Fruit fly (Drosophila melanogaster): ENCODE results near the gene Eig71Eb.
A peak's percentile ranks its signal among the peaks of the same experiment; 100 is the strongest.

Eig71Eb gene

dm6 chr3L:15625676-15626414 lies 23.9 kb upstream of the Eig71Eb start (continued):
- TF ChIP-seq kay (GFP tag; optimal IDR thresholded peaks at IDR 0.05) = peak; percentile 59
- TF ChIP-seq h (optimal IDR thresholded peaks at IDR 0.05) = no peak
- TF ChIP-seq YL-1 (GFP tag; optimal IDR thresholded peaks at IDR 0.05) = peak; percentile 66
- no peak for TF ChIP-seq Gsc (GFP tag; IDR thresholded peaks at IDR 0.05)
- TF ChIP-seq BEAF-32 (GFP tag; optimal IDR thresholded peaks at IDR 0.05) = no peak
- peak; percentile 78 for TF ChIP-seq scrt (GFP tag; optimal IDR thresholded peaks at IDR 0.05)
- no peak for TF ChIP-seq ato (GFP tag; IDR thresholded peaks at IDR 0.05; ENCODE audit: partially characterized antibody)
- peak; percentile 20 for TF ChIP-seq pzg (GFP tag; optimal IDR thresholded peaks at IDR 0.05)
- peak; percentile 16 for TF ChIP-seq gro (GFP tag; optimal IDR thresholded peaks at IDR 0.05)
- no peak for TF ChIP-seq Optix (GFP tag; IDR thresholded peaks at IDR 0.05)
- no peak; the same call in 1 of the 2 replicates for TF ChIP-seq klu (GFP tag; IDR thresholded peaks at IDR 0.05)
- peak; percentile 12 for TF ChIP-seq CG33213 (GFP tag; optimal IDR thresholded peaks at IDR 0.05)
- peak; percentile 63 for TF ChIP-seq Nf-YA (GFP tag; IDR thresholded peaks at IDR 0.05)
- peak; percentile 80 for TF ChIP-seq Nf-YB (GFP tag; optimal IDR thresholded peaks at IDR 0.05)
- TF ChIP-seq CG14441 (GFP tag; IDR thresholded peaks at IDR 0.05) = peak; percentile 86
- peak; percentile 33 for TF ChIP-seq jumu (GFP tag; optimal IDR thresholded peaks at IDR 0.05)
- TF ChIP-seq ssp (GFP tag; IDR thresholded peaks at IDR 0.05) = peak; percentile 79
- peak; percentile 88 for TF ChIP-seq Xbp1 (GFP tag; optimal IDR thresholded peaks at IDR 0.05)
- TF ChIP-seq D (optimal IDR thresholded peaks at IDR 0.05) = no peak
- peak; percentile 92 for TF ChIP-seq D (GFP tag; optimal IDR thresholded peaks at IDR 0.05)
- TF ChIP-seq CG11456 (GFP tag; IDR thresholded peaks at IDR 0.05) = no peak; the same call in 2 of the 3 replicates
- no peak for TF ChIP-seq CG34224 (GFP tag; IDR thresholded peaks at IDR 0.05; ENCODE audit: partially characterized antibody)
- TF ChIP-seq CG7271 (tag; optimal IDR thresholded peaks at IDR 0.05) = peak; percentile 20
- TF ChIP-seq nerfin-2 (GFP tag; IDR thresholded peaks at IDR 0.05; ENCODE audit: partially characterized antibody) = no peak
- TF ChIP-seq chm (GFP tag; IDR thresholded peaks at IDR 0.05) = 0 out of 2 replicates have a peak, but pooled peaks have one; percentile 8
- peak; percentile 52; the same call in 1 of the 2 replicates for TF ChIP-seq danr (GFP tag; IDR thresholded peaks at IDR 0.05)
- TF ChIP-seq CG17829 (tag; optimal IDR thresholded peaks at IDR 0.05) = peak; percentile 91
- peak; percentile 81 for TF ChIP-seq CG10654 (GFP tag; optimal IDR thresholded peaks at IDR 0.05)
- peak; percentile 76 for TF ChIP-seq CG18476 (GFP tag; optimal IDR thresholded peaks at IDR 0.05)
- TF ChIP-seq Max (GFP tag; optimal IDR thresholded peaks at IDR 0.05) = peak; percentile 73
- peak; percentile 5 for TF ChIP-seq yki (optimal IDR thresholded peaks at IDR 0.05)
- TF ChIP-seq en (GFP tag; optimal IDR thresholded peaks at IDR 0.05) = no peak
- peak; percentile 88 for TF ChIP-seq CG1602 (GFP tag; optimal IDR thresholded peaks at IDR 0.05)
- no peak for TF ChIP-seq luna (GFP tag; optimal IDR thresholded peaks at IDR 0.05)
- TF ChIP-seq CG6254 (GFP tag; optimal IDR thresholded peaks at IDR 0.05) = peak; percentile 87
- TF ChIP-seq lov (optimal IDR thresholded peaks at IDR 0.05) = no peak
- 0 out of 3 replicates have a peak, but pooled peaks have one; percentile 19 for TF ChIP-seq lov (GFP tag; IDR thresholded peaks at IDR 0.05)
- TF ChIP-seq CG3847 (GFP tag; IDR thresholded peaks at IDR 0.05) = peak; percentile 77
- TF ChIP-seq cad (GFP tag; optimal IDR thresholded peaks at IDR 0.05) = no peak
- TF ChIP-seq CG2202 (tag; optimal IDR thresholded peaks at IDR 0.05) = peak; percentile 70
- peak; percentile 29 for TF ChIP-seq CG3163 (GFP tag; optimal IDR thresholded peaks at IDR 0.05)
- peak; percentile 86 for TF ChIP-seq HHEX (GFP tag; optimal IDR thresholded peaks at IDR 0.05)
- peak; percentile 98 for TF ChIP-seq CG17361 (GFP tag; IDR thresholded peaks at IDR 0.05)
- TF ChIP-seq Med (GFP tag) = peak; percentile 92
- TF ChIP-seq sug (tag; optimal IDR thresholded peaks at IDR 0.05) = peak; percentile 72
- TF ChIP-seq org-1 (GFP tag; optimal IDR thresholded peaks at IDR 0.05) = peak; percentile 92
- TF ChIP-seq Fer3 (tag; optimal IDR thresholded peaks at IDR 0.05) = peak; percentile 88
- TF ChIP-seq Mad (GFP tag; optimal IDR thresholded peaks at IDR 0.05) = peak; percentile 2
- peak; percentile 92 for TF ChIP-seq D19A (tag; optimal IDR thresholded peaks at IDR 0.05)
- peak; percentile 91 for TF ChIP-seq CG3838 (GFP tag; optimal IDR thresholded peaks at IDR 0.05)
- no peak for TF ChIP-seq Opbp (GFP tag; IDR thresholded peaks at IDR 0.05; ENCODE audit: partially characterized antibody)

Data from whole organism, embryonic.